Worm (Caenorhabditis elegans): ENCODE measurements around the gene gid-8.

The gid-8 gene

DNA sequence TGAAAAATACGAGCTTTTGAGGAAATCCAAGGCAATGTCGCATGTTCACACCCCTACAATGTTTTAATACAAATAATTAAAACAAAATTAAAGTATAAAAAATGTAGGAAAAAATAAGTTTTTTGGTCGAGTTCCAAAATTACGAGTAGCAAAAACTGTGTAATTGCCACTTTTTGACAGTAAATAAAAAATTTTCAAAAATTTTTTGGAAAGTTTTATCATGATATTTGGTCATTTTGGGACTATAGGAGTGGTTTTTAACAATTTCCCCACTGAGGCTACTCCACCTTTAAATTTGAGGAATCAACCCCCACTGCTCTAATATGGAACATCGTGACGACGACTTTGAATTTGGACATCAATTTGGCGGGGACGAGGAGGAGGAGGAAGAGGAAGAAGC, at the start of gene gid-8:
Gene gid-8 (plus strand): TSS at position 301 of the 400 bp plus-strand sequence.
- TF ChIP-seq nhr-28 (tag; optimal IDR thresholded peaks at IDR 0.05) (no peak), elt-2 (tag; optimal IDR thresholded peaks at IDR 0.05) (no peak), nhr-23 (tag; optimal IDR thresholded peaks at IDR 0.05) (no peak), nhr-67 (tag; optimal IDR thresholded peaks at IDR 0.05) (no peak), mml-1 (tag; optimal IDR thresholded peaks at IDR 0.05) (no peak), egl-27 (tag; optimal IDR thresholded peaks at IDR 0.05) (no peak), tbx-2 (tag; optimal IDR thresholded peaks at IDR 0.05) (no peak), sea-2 (GFP tag; optimal IDR thresholded peaks at IDR 0.05) (no peak), ceh-28 (tag; optimal IDR thresholded peaks at IDR 0.05) (no peak), fos-1 (tag; optimal IDR thresholded peaks at IDR 0.05) (no peak), nhr-11 (tag; optimal IDR thresholded peaks at IDR 0.05) (no peak), ztf-4 (tag; optimal IDR thresholded peaks at IDR 0.05) (no peak), nhr-76 (tag; optimal IDR thresholded peaks at IDR 0.05) (no peak)

DNA sequence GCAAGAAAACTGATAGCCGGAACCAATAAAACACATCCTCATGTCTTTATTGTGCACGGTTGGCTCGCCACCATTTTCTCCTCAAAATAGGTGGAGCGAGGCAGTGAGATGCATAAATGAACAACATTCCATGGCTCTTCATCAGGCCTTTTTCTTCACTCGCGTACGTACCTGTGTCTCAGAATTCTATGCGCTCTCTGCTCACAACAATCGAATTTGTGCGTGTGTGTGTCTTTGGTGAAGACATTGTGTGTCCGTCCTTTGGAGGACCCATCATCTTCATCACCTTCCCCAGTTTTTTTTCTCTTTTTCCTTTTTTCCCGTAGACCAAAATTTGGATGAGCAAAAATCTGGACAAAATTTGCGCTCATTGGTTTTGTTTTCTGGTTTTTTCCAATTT, 45.3 kb upstream of the gid-8 start:
- no peak for TF ChIP-seq elt-3 (tag; optimal IDR thresholded peaks at IDR 0.05)
- TF ChIP-seq R02D3.7 (tag; optimal IDR thresholded peaks at IDR 0.05), result no peak
- no peak for TF ChIP-seq aly-2 (tag; optimal IDR thresholded peaks at IDR 0.05)
- TF ChIP-seq mml-1 (tag; optimal IDR thresholded peaks at IDR 0.05), result no peak
- TF ChIP-seq skn-1 (tag; optimal IDR thresholded peaks at IDR 0.05), result no peak
- TF ChIP-seq nhr-11 (tag; optimal IDR thresholded peaks at IDR 0.05), result no peak
- no peak for TF ChIP-seq mdl-1 (tag; optimal IDR thresholded peaks at IDR 0.05)
- TF ChIP-seq unc-62 (GFP tag; optimal IDR thresholded peaks at IDR 0.05), result no peak
- TF ChIP-seq elt-1 (tag; optimal IDR thresholded peaks at IDR 0.05), result no peak
- TF ChIP-seq hmg-11 (tag; optimal IDR thresholded peaks at IDR 0.05), result no peak
- no peak for TF ChIP-seq pha-4 (tag; optimal IDR thresholded peaks at IDR 0.05)
- TF ChIP-seq daf-12 (tag; optimal IDR thresholded peaks at IDR 0.05), result no peak
- no peak for TF ChIP-seq tbx-2 (tag; optimal IDR thresholded peaks at IDR 0.05)
- no peak for TF ChIP-seq ceh-28 (tag; optimal IDR thresholded peaks at IDR 0.05)
- no peak for TF ChIP-seq lin-39 (tag; optimal IDR thresholded peaks at IDR 0.05)
- TF ChIP-seq nhr-77 (tag; optimal IDR thresholded peaks at IDR 0.05), result no peak
- TF ChIP-seq ceh-9 (tag; optimal IDR thresholded peaks at IDR 0.05), result no peak
- TF ChIP-seq unc-39 (tag; optimal IDR thresholded peaks at IDR 0.05), result no peak

DNA sequence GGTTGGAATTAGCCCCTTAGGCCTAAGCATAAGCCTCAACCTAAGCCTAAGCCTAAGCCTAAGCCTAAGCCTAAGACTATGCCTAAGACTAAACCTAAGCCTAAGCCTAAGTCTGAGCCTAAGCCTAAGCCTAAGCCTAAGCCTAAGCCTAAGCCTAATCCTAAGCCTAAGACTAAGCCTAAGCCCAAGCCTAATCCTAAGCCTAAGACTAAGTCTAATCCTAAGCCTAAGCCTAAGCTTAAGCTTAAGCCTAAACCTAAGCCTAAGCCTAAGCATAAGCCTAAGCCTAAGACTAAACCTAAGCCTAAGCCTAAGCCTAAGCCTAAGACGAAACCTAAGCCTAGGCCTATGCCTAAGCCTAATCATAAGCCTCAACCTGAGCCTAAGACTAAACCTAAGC, 44.2 kb upstream of the gid-8 start:
- TF ChIP-seq mdl-1 (tag; optimal IDR thresholded peaks at IDR 0.05), result no peak

DNA sequence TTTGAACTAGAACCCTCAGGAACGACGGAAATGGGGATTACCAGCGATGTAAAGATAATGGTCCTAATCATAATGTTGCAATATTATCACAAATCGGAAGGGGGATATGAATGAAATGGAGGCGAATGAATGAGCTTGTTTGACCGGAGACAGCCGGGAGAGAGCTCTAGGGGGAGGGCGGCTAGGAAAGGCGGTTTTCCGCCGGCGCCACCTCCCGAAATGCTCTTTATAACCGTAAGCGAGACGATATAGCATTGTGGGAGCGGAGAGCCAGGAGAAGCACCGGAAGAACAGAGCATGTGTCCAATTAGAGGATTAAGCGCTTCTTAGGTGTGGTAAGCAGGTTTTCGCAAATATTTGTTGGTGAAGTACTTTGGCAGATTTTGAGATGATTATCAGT, 41.9 kb upstream of the gid-8 start, which contains the start of gene R12A1.3:
Gene R12A1.3 (minus strand): TSS at position 200 of the 400 bp plus-strand sequence.
- no peak for TF ChIP-seq nhr-28 (tag; optimal IDR thresholded peaks at IDR 0.05)
- TF ChIP-seq ceh-16 (tag; optimal IDR thresholded peaks at IDR 0.05), result no peak
- TF ChIP-seq tbx-2 (tag; optimal IDR thresholded peaks at IDR 0.05), result no peak
- TF ChIP-seq ztf-11 (tag; optimal IDR thresholded peaks at IDR 0.05), result no peak
- no peak for TF ChIP-seq nhr-12 (tag; optimal IDR thresholded peaks at IDR 0.05)
- no peak for TF ChIP-seq daf-12 (tag; optimal IDR thresholded peaks at IDR 0.05)
- TF ChIP-seq egl-5 (tag; optimal IDR thresholded peaks at IDR 0.05), result no peak
- TF ChIP-seq mml-1 (tag; optimal IDR thresholded peaks at IDR 0.05), result no peak
- TF ChIP-seq eor-1 (tag; optimal IDR thresholded peaks at IDR 0.05), result no peak

DNA sequence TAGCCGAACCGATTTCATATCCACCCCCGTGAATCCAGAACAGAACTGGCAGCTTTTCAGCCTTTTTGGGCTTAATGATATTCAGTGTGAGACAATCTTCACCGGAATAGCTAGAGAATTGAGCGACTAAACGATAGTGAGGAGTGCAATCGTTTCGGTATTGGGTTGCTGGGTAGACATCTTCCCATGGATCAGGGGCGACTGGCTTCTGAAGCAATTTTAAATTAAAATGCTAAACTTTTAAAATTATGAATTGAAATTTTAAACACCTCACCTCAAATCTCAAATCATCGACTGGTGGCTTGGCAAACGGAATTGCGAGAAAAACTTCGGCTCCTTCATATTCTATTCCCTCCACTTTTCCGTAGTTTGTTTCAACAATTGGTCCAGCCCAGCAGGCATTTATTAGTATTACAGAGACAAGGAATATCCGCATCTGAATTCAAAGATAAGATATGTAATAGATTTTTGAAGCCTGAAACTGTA, 35.8 kb upstream of the gid-8 start, which contains the start of gene ges-1:
Gene ges-1 (minus strand): TSS at position 436 of the 486 bp plus-strand sequence.
- TF ChIP-seq egl-27 (tag; optimal IDR thresholded peaks at IDR 0.05) (no peak), nfya-1 (tag; optimal IDR thresholded peaks at IDR 0.05; ENCODE audit: insufficient read depth) (no peak), nhr-28 (tag; optimal IDR thresholded peaks at IDR 0.05) (no peak), aly-2 (tag; optimal IDR thresholded peaks at IDR 0.05) (no peak), ztf-11 (tag; optimal IDR thresholded peaks at IDR 0.05) (no peak), nhr-25 (tag; optimal IDR thresholded peaks at IDR 0.05) (no peak), ZK546.5 (tag; optimal IDR thresholded peaks at IDR 0.05) (no peak), pha-4 (tag; optimal IDR thresholded peaks at IDR 0.05) (no peak), hmg-11 (tag; optimal IDR thresholded peaks at IDR 0.05) (no peak), nhr-43 (tag; optimal IDR thresholded peaks at IDR 0.05; ENCODE audit: poor library complexity, severe bottlenecking) (no peak), mdl-1 (tag; optimal IDR thresholded peaks at IDR 0.05) (no peak), R02D3.7 (tag; optimal IDR thresholded peaks at IDR 0.05) (no peak), nhr-23 (tag; optimal IDR thresholded peaks at IDR 0.05) (no peak), fkh-10 (GFP tag; optimal IDR thresholded peaks at IDR 0.05) (no peak), lin-15B (tag; optimal IDR thresholded peaks at IDR 0.05) (no peak), nhr-76 (tag; optimal IDR thresholded peaks at IDR 0.05) (no peak), elt-2 (tag; optimal IDR thresholded peaks at IDR 0.05) (no peak), ceh-9 (tag; optimal IDR thresholded peaks at IDR 0.05) (no peak), ceh-16 (tag; optimal IDR thresholded peaks at IDR 0.05) (no peak), jun-1 (tag; optimal IDR thresholded peaks at IDR 0.05) (no peak)

Measured in whole organism, L3 larva.